Fruit fly (Drosophila melanogaster) whole organism, pupa: Measurements from ENCODE around the gene CG42749.

Experiments
- CG10348 ChIP-seq: fragments of 200-800 bp; sonication (Bioruptor generic); IDR thresholded peaks from 2 replicates; pipeline ENCODE4 v1.3.6; 2022; ENCODE audit warnings: missing biosample characterization, missing genetic modification characterization
- CG13204 ChIP-seq: fragments of 200-800 bp; sonication (Bioruptor generic); optimal IDR thresholded peaks from 2 replicates; lab custom pipeline; 2018; ENCODE audit warnings: missing biosample characterization, mild to moderate bottlenecking, missing genetic modification characterization, moderate library complexity
- CG17806 ChIP-seq: fragments of 200-800 bp; sonication (Bioruptor generic); optimal IDR thresholded peaks from 2 replicates; lab custom pipeline; 2018; ENCODE audit warnings: missing biosample characterization, mild to moderate bottlenecking, missing genetic modification characterization, moderate library complexity
- CG32121 ChIP-seq: fragments of 200-800 bp; sonication (Bioruptor generic); IDR thresholded peaks from 2 replicates; pipeline ENCODE4 v1.3.6; 2022; ENCODE audit warnings: missing biosample characterization, missing genetic modification characterization
- CG9948 ChIP-seq: fragments of 200-800 bp; sonication (Bioruptor generic); optimal IDR thresholded peaks from 2 replicates; lab custom pipeline; 2018; ENCODE audit warnings: missing biosample characterization, mild to moderate bottlenecking, missing genetic modification characterization, moderate library complexity
- Ets98B ChIP-seq: fragments of 200-800 bp; sonication (Bioruptor generic); IDR thresholded peaks from 2 replicates; pipeline ENCODE4 v1.3.6; 2022; ENCODE audit warnings: missing biosample characterization, missing genetic modification characterization
- Snoo ChIP-seq: fragments of 200-800 bp; sonication (Bioruptor generic); optimal IDR thresholded peaks from 3 replicates; lab custom pipeline; 2017; ENCODE audit warnings: missing biosample characterization, mild to moderate bottlenecking, missing genetic modification characterization, inconsistent platforms
- fd96Ca ChIP-seq: fragments of 200-800 bp; sonication (Bioruptor generic); IDR thresholded peaks from 3 replicates; pipeline ENCODE4 v1.3.6; 2022; ENCODE audit warnings: missing biosample characterization, missing genetic modification characterization
- gl ChIP-seq: fragments of 200-800 bp; sonication (Bioruptor generic); optimal IDR thresholded peaks from 2 replicates; lab custom pipeline; 2018; ENCODE audit warnings: missing biosample characterization, mild to moderate bottlenecking, missing genetic modification characterization

DNA sequence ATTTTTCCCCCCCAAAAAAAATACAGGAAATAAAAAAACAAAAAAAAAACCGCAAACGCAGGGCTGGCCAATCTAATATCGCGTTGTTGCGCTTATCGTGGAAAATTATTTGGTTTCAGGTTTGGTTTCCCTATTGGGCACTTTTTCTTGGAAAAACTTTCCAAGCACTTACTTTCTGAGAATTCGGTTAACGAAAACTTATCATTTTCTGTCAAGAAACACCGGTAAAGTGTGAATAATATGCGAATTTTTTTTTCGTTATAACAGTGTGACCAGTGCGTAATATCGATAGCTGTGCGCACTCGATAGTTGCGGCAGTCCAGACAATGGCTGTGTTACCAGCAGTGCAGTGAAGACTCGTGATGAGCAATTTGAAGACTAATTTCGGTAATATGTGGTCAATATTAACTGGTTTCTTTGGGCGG, 26.6 kb downstream of the CG42749 start, which contains the start of gene Rnp4F:
- TF ChIP-seq Ets98B (GFP tag; lab: Robert Waterston, UW) (peak; percentile 60), CG13204 (no peak), CG9948 (tag; lab: Kevin White, UChicago) (peak; percentile 51), CG32121 (GFP tag; lab: Robert Waterston, UW) (peak; percentile 63), fd96Ca (GFP tag; lab: Robert Waterston, UW) (peak; percentile 79), Snoo (peak; percentile 72), CG10348 (no peak), CG17806 (tag; lab: Kevin White, UChicago) (peak; percentile 50), gl (tag; lab: Kevin White, UChicago) (peak; percentile 47)
